ENCODE assay signal across 4 worm cellular contexts in genomic region chrIII:7676796-7677195, ce11.
TF ChIP-seq lines count a peak whose summit lies in the region.
"Not testable (repeated sequence)": the region's sequence is repeated elsewhere in the genome, so short reads cannot be mapped to it uniquely, and the experiment has no call there.

No protein-coding gene starts in this region.

TF ChIP-seq in whole organism, L1 larva, 84 proteins besides CTCF, POLR2A, EP300 and RAD21:
- TF ChIP-seq nhr-19 (GFP tag; conservative IDR thresholded peaks at IDR 0.05; lab: Robert Waterston, UW) (peak; percentile 39), nhr-85 (tag; lab: Kevin White, UChicago) (peak; percentile 46), blmp-1 (tag; optimal IDR thresholded peaks at IDR 0.05; lab: Kevin White, UChicago) (peak; percentile 1)

TF ChIP-seq in whole organism, L3 larva, 47 proteins besides CTCF, POLR2A, EP300 and RAD21:
- TF ChIP-seq elt-2 (tag; optimal IDR thresholded peaks at IDR 0.05; lab: Kevin White, UChicago) = peak; percentile 47
TF ChIP-seq in whole organism, L3 larva: peak in this region for 1; not testable (repeated sequence) for 46.

TF ChIP-seq in whole organism, L4 larva, 104 proteins besides CTCF, POLR2A, EP300 and RAD21:
- TF ChIP-seq hmg-1.1 (GFP tag; IDR thresholded peaks at IDR 0.05; lab: Robert Waterston, UW) = peak; percentile 56; the same call in 1 of the 2 replicates
- TF ChIP-seq pha-4 (GFP tag; IDR thresholded peaks at IDR 0.05; lab: Robert Waterston, UW) = 0 out of 2 replicates have a peak, but pooled peaks have one; percentile 9
- TF ChIP-seq pha-4 (tag; optimal IDR thresholded peaks at IDR 0.05; lab: Kevin White, UChicago) = not testable (repeated sequence)
- 0 out of 2 replicates have a peak, but pooled peaks have one; percentile 10 for TF ChIP-seq lin-1 (GFP tag; IDR thresholded peaks at IDR 0.05; lab: Robert Waterston, UW)
- TF ChIP-seq dmd-6 (GFP tag; IDR thresholded peaks at IDR 0.05; lab: Robert Waterston, UW) = peak; percentile 41; the same call in 1 of the 2 replicates
- TF ChIP-seq hlh-30 (tag; optimal IDR thresholded peaks at IDR 0.05; lab: Kevin White, UChicago; ENCODE audit: insufficient read depth) = peak; percentile 13
- TF ChIP-seq php-3 (GFP tag; IDR thresholded peaks at IDR 0.05; lab: Robert Waterston, UW) = peak; percentile 62
- TF ChIP-seq tra-1 (GFP tag; IDR thresholded peaks at IDR 0.05; lab: Robert Waterston, UW) = peak; percentile 69
- peak; percentile 20 for TF ChIP-seq nhr-28 (tag; optimal IDR thresholded peaks at IDR 0.05; lab: Kevin White, UChicago)
- TF ChIP-seq set-16 (GFP tag; IDR thresholded peaks at IDR 0.05; lab: Robert Waterston, UW) = peak; percentile 72
- 0 out of 2 replicates have a peak, but pooled peaks have one; percentile 11 for TF ChIP-seq ceh-20 (GFP tag; IDR thresholded peaks at IDR 0.05; lab: Robert Waterston, UW)
- peak; percentile 25 for TF ChIP-seq hlh-11 (tag; optimal IDR thresholded peaks at IDR 0.05; lab: Kevin White, UChicago)
- peak; percentile 41; the same call in 1 of the 2 replicates for TF ChIP-seq T26A8.4 (GFP tag; IDR thresholded peaks at IDR 0.05; lab: Robert Waterston, UW)
- TF ChIP-seq egl-43 (GFP tag; IDR thresholded peaks at IDR 0.05; lab: Robert Waterston, UW) = 0 out of 2 replicates have a peak, but pooled peaks have one; percentile 21

TF ChIP-seq in whole organism, young adult, 124 proteins besides CTCF, POLR2A, EP300 and RAD21:
- TF ChIP-seq nhr-80 (tag; optimal IDR thresholded peaks at IDR 0.05; lab: Kevin White, UChicago) (peak; percentile 18), egrh-3 (GFP tag; IDR thresholded peaks at IDR 0.05; lab: Robert Waterston, UW) (peak; percentile 9; the same call in 1 of the 2 replicates), mcd-1 (GFP tag; IDR thresholded peaks at IDR 0.05; lab: Robert Waterston, UW) (peak; percentile 48), egl-44 (GFP tag; IDR thresholded peaks at IDR 0.05; lab: Robert Waterston, UW) (0 out of 2 replicates have a peak, but pooled peaks have one; percentile 28), dox-1 (GFP tag; IDR thresholded peaks at IDR 0.05; lab: Robert Waterston, UW) (peak; percentile 73), nfyb-1 (GFP tag; IDR thresholded peaks at IDR 0.05; lab: Robert Waterston, UW) (0 out of 2 replicates have a peak, but pooled peaks have one; percentile 42), hmg-1.2 (GFP tag; IDR thresholded peaks at IDR 0.05; lab: Robert Waterston, UW) (peak; percentile 79; the same call in 1 of the 2 replicates)
